Worm (Caenorhabditis elegans): ENCODE data around the gene F46H5.7.

The F46H5.7 gene

ce11 chrX:7244756-7245155 lies 2.0 kb upstream of the F46H5.7 start:
- TF ChIP-seq nhr-42 (GFP tag; IDR thresholded peaks at IDR 0.05) (no peak), F49E8.2 (tag; optimal IDR thresholded peaks at IDR 0.05; ENCODE audit: borderline replicate concordance) (no peak), duxl-1 (tag; optimal IDR thresholded peaks at IDR 0.05; ENCODE audit: poor library complexity) (no peak), nhr-111 (GFP tag; optimal IDR thresholded peaks at IDR 0.05) (no peak), snpc-1.2 (GFP tag; IDR thresholded peaks at IDR 0.05) (no peak), fkh-10 (GFP tag; optimal IDR thresholded peaks at IDR 0.05) (no peak), daf-16 (GFP tag; optimal IDR thresholded peaks at IDR 0.05) (peak in 1 of 2 experiments; percentile 57), daf-16 (tag; optimal IDR thresholded peaks at IDR 0.05) (peak; percentile 95), ZK546.5 (tag; optimal IDR thresholded peaks at IDR 0.05) (no peak), lin-29 (GFP tag; IDR thresholded peaks at IDR 0.05) (no peak), madf-9 (GFP tag; conservative IDR thresholded peaks at IDR 0.05) (no peak), nhr-76 (tag; optimal IDR thresholded peaks at IDR 0.05) (no peak), nhr-6 (tag; optimal IDR thresholded peaks at IDR 0.05) (peak; percentile 36), ceh-28 (tag; optimal IDR thresholded peaks at IDR 0.05) (no peak), zfp-2 (tag; optimal IDR thresholded peaks at IDR 0.05) (no peak), ztf-11 (tag; optimal IDR thresholded peaks at IDR 0.05) (no peak), egl-27 (tag; optimal IDR thresholded peaks at IDR 0.05) (no peak), lin-1 (GFP tag; IDR thresholded peaks at IDR 0.05) (peak; percentile 85), spr-3 (GFP tag; optimal IDR thresholded peaks at IDR 0.05) (no peak), nhr-102 (tag; optimal IDR thresholded peaks at IDR 0.05) (peak; percentile 74), T26A8.4 (GFP tag; IDR thresholded peaks at IDR 0.05) (no peak; the same call in 1 of the 2 replicates), nhr-25 (tag; optimal IDR thresholded peaks at IDR 0.05; ENCODE audit: borderline replicate concordance, insufficient read depth) (no peak), madf-5 (GFP tag; IDR thresholded peaks at IDR 0.05) (no peak), nhr-28 (tag; optimal IDR thresholded peaks at IDR 0.05) (peak; percentile 86), pqm-1 (tag; optimal IDR thresholded peaks at IDR 0.05) (peak; percentile 93), daf-12 (tag; optimal IDR thresholded peaks at IDR 0.05) (no peak), nhr-237 (tag; optimal IDR thresholded peaks at IDR 0.05) (no peak), attf-4 (tag; optimal IDR thresholded peaks at IDR 0.05) (no peak), fos-1 (tag; optimal IDR thresholded peaks at IDR 0.05) (no peak), jun-1 (tag; optimal IDR thresholded peaks at IDR 0.05) (no peak), zfp-3 (GFP tag; conservative IDR thresholded peaks at IDR 0.05) (no peak; the same call in 1 of the 2 replicates), lin-15B (tag; optimal IDR thresholded peaks at IDR 0.05) (no peak), pha-4 (GFP tag; IDR thresholded peaks at IDR 0.05) (no peak), pha-4 (tag; optimal IDR thresholded peaks at IDR 0.05) (peak; percentile 33), sdz-12 (GFP tag; optimal IDR thresholded peaks at IDR 0.05) (no peak), ceh-44 (GFP tag; IDR thresholded peaks at IDR 0.05) (no peak), F26F4.8 (GFP tag; conservative IDR thresholded peaks at IDR 0.05) (no peak), egl-43 (GFP tag; IDR thresholded peaks at IDR 0.05) (no peak), unc-130 (GFP tag; optimal IDR thresholded peaks at IDR 0.05) (no peak), mxl-3 (GFP tag; optimal IDR thresholded peaks at IDR 0.05) (peak; percentile 35), hmg-1.1 (GFP tag; IDR thresholded peaks at IDR 0.05) (0 out of 2 replicates have a peak, but pooled peaks have one; percentile 17), unc-62 (GFP tag; optimal IDR thresholded peaks at IDR 0.05 in 1 of 2) (no peak), unc-62 (tag; optimal IDR thresholded peaks at IDR 0.05) (no peak), F10B5.3 (tag; optimal IDR thresholded peaks at IDR 0.05) (no peak), Y5F2A.4 (GFP tag; optimal IDR thresholded peaks at IDR 0.05) (no peak), php-3 (GFP tag; IDR thresholded peaks at IDR 0.05) (peak; percentile 87), ztf-7 (tag; optimal IDR thresholded peaks at IDR 0.05) (no peak), aha-1 (tag) (peak; percentile 90), lir-3 (tag; optimal IDR thresholded peaks at IDR 0.05) (no peak), ama-1 (optimal IDR thresholded peaks at IDR 0.05) (no peak), ceh-32 (tag; optimal IDR thresholded peaks at IDR 0.05; ENCODE audit: poor library complexity) (no peak), daf-19 (GFP tag; conservative IDR thresholded peaks at IDR 0.05) (no peak), mxl-2 (GFP tag; conservative IDR thresholded peaks at IDR 0.05) (0 out of 2 replicates have a peak, but pooled peaks have one; percentile 26)

Data from whole organism, L4 larva.